Fruit fly (Drosophila melanogaster) whole organism, pupa: ENCODE measurements around the gene CG31807.
A peak's percentile ranks its signal among the peaks of the same experiment; 100 is the strongest.

Experiments
- CG10348 ChIP-seq: fragments of 200-800 bp; sonication (Bioruptor generic); IDR thresholded peaks from 2 replicates; pipeline ENCODE4 v1.3.6; 2022; ENCODE audit warnings: missing biosample characterization, missing genetic modification characterization
- CG12605 ChIP-seq: fragments of 200-800 bp; sonication (Bioruptor generic); IDR thresholded peaks from 2 replicates; pipeline ENCODE4 v1.3.6; 2022; ENCODE audit warnings: missing biosample characterization, missing genetic modification characterization
- CG13204 ChIP-seq: fragments of 200-800 bp; sonication (Bioruptor generic); optimal IDR thresholded peaks from 2 replicates; lab custom pipeline; 2018; ENCODE audit warnings: missing biosample characterization, mild to moderate bottlenecking, missing genetic modification characterization, moderate library complexity
- CG14655 ChIP-seq: fragments of 200-800 bp; sonication (Bioruptor generic); optimal IDR thresholded peaks from 3 replicates; lab custom pipeline; 2017; ENCODE audit warnings: mild to moderate bottlenecking, missing biosample characterization, missing genetic modification reagents, missing genetic modification characterization
- CG15710 ChIP-seq: fragments of 200-800 bp; sonication (Bioruptor generic); optimal IDR thresholded peaks from 2 replicates; lab custom pipeline; 2018; ENCODE audit warnings: missing biosample characterization, mild to moderate bottlenecking, missing genetic modification characterization, moderate library complexity
- CG17806 ChIP-seq: fragments of 200-800 bp; sonication (Bioruptor generic); optimal IDR thresholded peaks from 2 replicates; lab custom pipeline; 2018; ENCODE audit warnings: missing biosample characterization, mild to moderate bottlenecking, missing genetic modification characterization, moderate library complexity
- CG32121 ChIP-seq: fragments of 200-800 bp; sonication (Bioruptor generic); IDR thresholded peaks from 2 replicates; pipeline ENCODE4 v1.3.6; 2022; ENCODE audit warnings: missing biosample characterization, missing genetic modification characterization
- CG34367 ChIP-seq: fragments of 200-800 bp; sonication (Bioruptor generic); optimal IDR thresholded peaks from 2 replicates; lab custom pipeline; 2018; ENCODE audit warnings: missing biosample characterization, mild to moderate bottlenecking, missing genetic modification characterization
- CG4496 ChIP-seq: fragments of 200-800 bp; sonication (Bioruptor generic); IDR thresholded peaks from 3 replicates; pipeline ENCODE4 v1.3.6; 2022; ENCODE audit warnings: missing biosample characterization, missing genetic modification characterization
- CG8159 ChIP-seq: fragments of 200-800 bp; sonication (Bioruptor generic); optimal IDR thresholded peaks from 3 replicates; lab custom pipeline; 2018; ENCODE audit warnings: missing biosample characterization, mild to moderate bottlenecking, missing genetic modification characterization, moderate library complexity
- CG8301 ChIP-seq: fragments of 200-800 bp; sonication (Bioruptor generic); optimal IDR thresholded peaks from 2 replicates; lab custom pipeline; 2018; ENCODE audit warnings: missing biosample characterization, mild to moderate bottlenecking, missing genetic modification characterization
- CG9948 ChIP-seq: fragments of 200-800 bp; sonication (Bioruptor generic); optimal IDR thresholded peaks from 2 replicates; lab custom pipeline; 2018; ENCODE audit warnings: missing biosample characterization, mild to moderate bottlenecking, missing genetic modification characterization, moderate library complexity
- D1 ChIP-seq: fragments of 200-800 bp; sonication (Bioruptor generic); optimal IDR thresholded peaks from 2 replicates; lab custom pipeline; 2018; ENCODE audit warnings: missing biosample characterization, mild to moderate bottlenecking, missing genetic modification characterization, moderate library complexity
- EcR ChIP-seq: fragments of 200-800 bp; sonication (Bioruptor generic); optimal IDR thresholded peaks from 3 replicates; lab custom pipeline; 2019; ENCODE audit warnings: missing biosample characterization, missing genetic modification characterization, mild to moderate bottlenecking, moderate library complexity, missing genetic modification reagents
- Ets98B ChIP-seq: fragments of 200-800 bp; sonication (Bioruptor generic); IDR thresholded peaks from 2 replicates; pipeline ENCODE4 v1.3.6; 2022; ENCODE audit warnings: missing biosample characterization, missing genetic modification characterization
- Pif1A ChIP-seq: fragments of 200-800 bp; sonication (Bioruptor generic); optimal IDR thresholded peaks from 3 replicates; lab custom pipeline; 2016; ENCODE audit warnings: missing biosample characterization, missing genetic modification characterization
- Pif1B ChIP-seq: fragments of 200-800 bp; sonication (Bioruptor generic); optimal IDR thresholded peaks from 3 replicates; lab custom pipeline; 2016; ENCODE audit warnings: missing biosample characterization, missing genetic modification characterization
- Snoo ChIP-seq: fragments of 200-800 bp; sonication (Bioruptor generic); optimal IDR thresholded peaks from 3 replicates; lab custom pipeline; 2017; ENCODE audit warnings: missing biosample characterization, mild to moderate bottlenecking, missing genetic modification characterization, inconsistent platforms
- fd96Ca ChIP-seq: fragments of 200-800 bp; sonication (Bioruptor generic); IDR thresholded peaks from 3 replicates; pipeline ENCODE4 v1.3.6; 2022; ENCODE audit warnings: missing biosample characterization, missing genetic modification characterization
- gl ChIP-seq: fragments of 200-800 bp; sonication (Bioruptor generic); optimal IDR thresholded peaks from 2 replicates; lab custom pipeline; 2018; ENCODE audit warnings: missing biosample characterization, mild to moderate bottlenecking, missing genetic modification characterization
- rn ChIP-seq: fragments of 200-800 bp; sonication (Bioruptor generic); IDR thresholded peaks from 2 replicates; pipeline ENCODE4 v1.3.6; 2022; ENCODE audit warnings: missing biosample characterization, missing genetic modification characterization

CG31807 gene

DNA sequence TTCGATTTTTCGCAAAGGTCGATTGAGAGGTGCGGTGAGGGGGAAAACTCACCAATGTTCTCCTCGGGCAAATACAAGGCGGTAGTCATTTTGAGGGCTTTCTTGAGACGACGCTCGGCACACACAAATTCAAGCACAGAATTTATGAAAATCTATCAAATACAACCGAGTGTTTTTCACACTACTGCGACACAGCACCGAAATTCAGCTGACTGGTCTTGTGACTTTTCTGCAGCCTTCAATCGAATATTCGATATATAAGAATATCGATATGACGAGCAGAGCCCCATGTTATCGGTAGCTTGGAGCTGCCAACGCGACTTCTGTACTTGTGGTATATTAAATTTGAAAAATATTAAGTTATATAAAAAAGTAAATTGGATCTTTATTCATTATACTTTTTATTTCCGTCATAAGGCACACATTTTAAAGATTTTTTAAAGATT lies 43.8 kb upstream of the CG31807 start, which contains the start of gene VhaSFD:
Gene VhaSFD (minus strand): TSS at position 249 of the 446 bp plus-strand sequence.
- 0 out of 2 replicates have a peak, but pooled peaks have one; percentile 38 for TF ChIP-seq CG32121 (GFP tag; lab: Robert Waterston, UW)
- peak; percentile 26 for TF ChIP-seq Snoo (tag; lab: Kevin White, UChicago)
- no peak for TF ChIP-seq CG8159
- TF ChIP-seq gl (tag; lab: Kevin White, UChicago), result peak; percentile 6
- 0 out of 3 replicates have a peak, but pooled peaks have one; percentile 33 for TF ChIP-seq CG4496 (GFP tag; lab: Robert Waterston, UW)

DNA sequence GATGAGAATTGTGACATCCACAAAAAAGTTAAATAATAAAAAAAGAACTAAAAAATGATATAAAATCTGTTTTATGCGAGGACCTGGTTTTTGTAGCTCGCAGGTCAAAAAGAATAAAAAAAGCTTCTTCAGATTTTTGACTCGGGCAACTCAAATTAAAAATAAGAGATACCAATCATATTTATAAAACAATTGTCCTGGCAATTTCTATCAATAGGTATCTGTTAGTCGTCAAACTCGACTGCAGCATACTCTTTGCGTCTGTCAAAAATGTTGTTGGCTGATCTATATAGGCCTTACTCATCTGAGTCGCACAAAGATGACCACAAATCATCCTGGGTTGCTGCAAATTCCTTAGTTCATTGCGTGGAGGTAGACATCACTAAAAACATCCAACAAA lies 38.8 kb upstream of the CG31807 start:
- TF ChIP-seq CG32121 (GFP tag; lab: Robert Waterston, UW) (no peak), Snoo (tag; lab: Kevin White, UChicago) (no peak), CG8159 (no peak), CG8301 (tag; lab: Kevin White, UChicago) (no peak), Pif1A (GFP tag; lab: Kevin White, UChicago) (no peak), CG4496 (GFP tag; lab: Robert Waterston, UW) (no peak), CG9948 (tag; lab: Kevin White, UChicago) (no peak), CG14655 (no peak), fd96Ca (GFP tag; lab: Robert Waterston, UW) (no peak), CG12605 (GFP tag; lab: Robert Waterston, UW) (no peak), Pif1B (no peak), rn (GFP tag; lab: Robert Waterston, UW) (no peak), EcR (no peak), D1 (tag; lab: Kevin White, UChicago) (no peak), CG10348 (GFP tag; lab: Robert Waterston, UW) (no peak), CG15710 (tag; lab: Kevin White, UChicago) (no peak)

DNA sequence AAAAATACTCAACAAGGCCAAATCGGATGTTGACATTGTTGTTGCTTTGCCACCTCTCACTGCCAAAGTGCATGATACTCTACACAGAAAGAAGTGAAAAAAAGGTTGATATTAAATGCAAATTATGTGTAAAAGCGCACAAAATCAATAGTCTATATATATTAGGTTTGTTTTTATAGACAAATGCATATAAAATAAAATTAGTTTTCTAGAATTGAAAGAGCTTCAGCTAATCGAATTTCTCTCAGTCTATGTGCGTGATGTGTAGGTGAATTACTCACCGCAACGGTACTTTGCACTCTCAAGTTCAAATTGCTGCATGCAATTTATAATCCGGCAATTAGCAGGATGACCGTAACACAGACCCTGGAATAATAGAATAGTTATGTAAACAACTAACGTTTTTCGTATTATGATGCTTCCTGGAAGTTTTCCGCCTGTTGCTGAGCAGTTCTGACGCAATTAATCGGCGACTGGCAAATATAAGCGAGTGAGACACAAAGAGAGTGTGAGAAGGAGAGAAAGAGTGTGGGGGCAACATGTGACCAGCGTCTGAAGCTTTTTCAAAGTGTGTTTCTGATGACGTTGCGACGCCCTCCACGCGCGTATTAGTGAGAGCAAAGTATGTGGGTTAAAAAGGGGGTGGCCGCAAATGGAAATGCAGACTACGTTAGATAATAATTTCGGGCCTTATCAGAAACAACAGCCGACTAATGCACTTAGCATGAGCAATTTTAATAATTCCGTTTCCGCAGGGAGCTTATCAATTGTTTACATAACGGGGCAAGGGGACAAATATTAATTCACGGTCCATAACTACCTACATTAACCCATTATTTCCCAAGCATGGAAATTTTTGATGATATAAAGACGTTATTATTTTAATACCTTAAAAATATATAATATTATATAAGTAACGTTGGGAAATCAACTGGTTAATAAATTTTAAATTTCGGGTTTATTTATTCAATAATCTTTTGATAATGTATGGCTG lies 37.2 kb upstream of the CG31807 start:
- TF ChIP-seq CG10348 (GFP tag; lab: Robert Waterston, UW), result peak; percentile 79
- TF ChIP-seq Snoo (tag; lab: Kevin White, UChicago), result peak; percentile 87
- peak; percentile 92 for TF ChIP-seq CG12605 (GFP tag; lab: Robert Waterston, UW)
- peak; percentile 96 for TF ChIP-seq CG17806 (tag; lab: Kevin White, UChicago)
- peak; percentile 93 for TF ChIP-seq CG8301 (tag; lab: Kevin White, UChicago)
- no peak for TF ChIP-seq CG13204 (GFP tag; lab: Kevin White, UChicago)
- peak; percentile 84 for TF ChIP-seq fd96Ca (GFP tag; lab: Robert Waterston, UW)
- peak; percentile 94 for TF ChIP-seq rn (GFP tag; lab: Robert Waterston, UW)
- TF ChIP-seq CG9948 (tag; lab: Kevin White, UChicago), result peak; percentile 94
- peak; percentile 96 for TF ChIP-seq Pif1A (GFP tag; lab: Kevin White, UChicago)
- TF ChIP-seq Ets98B (GFP tag; lab: Robert Waterston, UW), result peak; percentile 96
- TF ChIP-seq CG34367 (tag; lab: Kevin White, UChicago), result peak; percentile 89
- TF ChIP-seq D1 (tag; lab: Kevin White, UChicago), result peak; percentile 69
- peak; percentile 93 for TF ChIP-seq Pif1B
- TF ChIP-seq CG32121 (GFP tag; lab: Robert Waterston, UW), result peak; percentile 97
- TF ChIP-seq CG8159, result peak; percentile 96
- peak; percentile 83 for TF ChIP-seq gl (tag; lab: Kevin White, UChicago)
- peak; percentile 90 for TF ChIP-seq CG15710 (tag; lab: Kevin White, UChicago)
- TF ChIP-seq CG14655, result peak; percentile 94
- TF ChIP-seq EcR, result peak; percentile 84
- peak; percentile 98 for TF ChIP-seq CG4496 (GFP tag; lab: Robert Waterston, UW)

DNA sequence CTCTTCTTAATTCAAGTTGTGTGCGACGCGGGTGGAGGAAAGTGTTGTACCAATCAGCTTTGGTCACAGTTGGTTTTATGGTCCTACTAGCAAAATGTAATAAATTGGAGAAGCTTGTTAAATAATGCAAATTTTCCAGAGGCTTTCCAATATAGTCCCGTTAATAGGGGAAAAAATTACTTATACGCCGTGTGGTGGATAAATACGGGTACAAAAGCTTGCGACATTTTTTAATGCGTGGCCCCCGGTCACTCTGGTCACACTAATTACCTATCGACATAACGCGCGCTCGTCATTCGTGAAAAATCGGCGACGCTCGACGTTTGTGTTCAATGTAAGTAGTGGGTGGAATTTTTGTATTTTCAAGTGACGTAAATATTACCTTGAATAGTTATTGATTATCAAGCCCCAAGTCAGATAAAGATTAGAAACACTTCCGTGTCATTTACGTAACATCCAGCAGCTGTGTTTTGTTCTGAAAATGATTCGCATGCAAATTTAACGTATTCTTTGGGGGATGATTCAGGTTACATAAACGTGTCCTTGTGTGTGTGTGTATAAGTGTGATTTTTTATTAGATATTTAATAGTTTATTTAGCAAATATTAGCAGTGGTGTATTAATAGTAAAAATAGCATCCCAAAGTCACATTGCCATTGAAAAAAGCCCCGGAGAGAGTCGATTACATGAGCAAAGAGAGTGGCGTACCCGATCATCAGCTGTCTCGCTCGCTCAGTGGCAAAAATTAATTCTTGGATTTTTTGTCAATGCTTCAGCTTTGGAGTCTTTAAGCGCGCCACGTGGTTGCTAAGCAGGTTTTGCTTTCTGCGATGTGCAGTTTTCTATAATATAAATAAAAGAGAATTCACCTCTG lies 36.1 kb upstream of the CG31807 start, which contains the start of gene Cyt-c-p:
Gene Cyt-c-p (plus strand): TSS at position 290 of the 873 bp plus-strand sequence.
- TF ChIP-seq D1 (tag; lab: Kevin White, UChicago), result no peak
- no peak for TF ChIP-seq rn (GFP tag; lab: Robert Waterston, UW)
- no peak for TF ChIP-seq CG8159
- no peak for TF ChIP-seq CG9948 (tag; lab: Kevin White, UChicago)
- no peak for TF ChIP-seq CG4496 (GFP tag; lab: Robert Waterston, UW)
- no peak for TF ChIP-seq CG32121 (GFP tag; lab: Robert Waterston, UW)
- no peak for TF ChIP-seq CG14655
- TF ChIP-seq Pif1A (GFP tag; lab: Kevin White, UChicago), result no peak
